Fruit fly (Drosophila melanogaster) whole organism: ENCODE results near the gene CG31730.

ENCODE experiments used
- CG8478 ChIP-seq: fragments of >200 bp; optimal IDR thresholded peaks from 2 replicates; lab custom pipeline; 2018; ENCODE audit warnings: inconsistent platforms
- EcR ChIP-seq, 2 experiments: fragments of >200 bp; optimal IDR thresholded peaks; 2 replicates each; lab custom pipeline; 2017; ENCODE audit warnings: missing biosample characterization in 2 of 2, missing genetic modification characterization in 2 of 2, missing genetic modification reagents in 2 of 2
- pan ChIP-seq: fragments of >200 bp; optimal IDR thresholded peaks from 2 replicates; lab custom pipeline; 2017
- psq ChIP-seq: fragments of >200 bp; optimal IDR thresholded peaks from 2 replicates; lab custom pipeline; 2017
- usp ChIP-seq: fragments of >200 bp; optimal IDR thresholded peaks from 2 replicates; lab custom pipeline; 2017; ENCODE audit warnings: missing biosample characterization, missing genetic modification characterization, mixed read lengths

- TF ChIP-seq pan (lab: Kevin White, UChicago) (no peak), psq (no peak), EcR (GFP tag; optimal IDR thresholded peaks at IDR 0.05; lab: Kevin White, UChicago) (no peak), CG8478 (lab: Kevin White, UChicago) (no peak), usp (GFP tag; lab: Kevin White, UChicago) (no peak)
These were observed 37.3 kb downstream of the CG31730 start, which contains the start of the genes Ski6 and CG16812 for dm6 chr2L:13222225-13222648.
